Worm (Caenorhabditis elegans): ENCODE measurements around the gene ctsa-4.1.

The ctsa-4.1 gene

ce11 chrII:6417999-6418398 lies 51.2 kb downstream of the ctsa-4.1 start:
- no peak for TF ChIP-seq nhr-232 (tag; optimal IDR thresholded peaks at IDR 0.05)
- TF ChIP-seq ceh-34 (tag; optimal IDR thresholded peaks at IDR 0.05): peak; percentile 34
- TF ChIP-seq ttx-3 (tag; optimal IDR thresholded peaks at IDR 0.05): no peak
- peak; percentile 49 for TF ChIP-seq ref-2 (tag; optimal IDR thresholded peaks at IDR 0.05)
- TF ChIP-seq elt-2 (tag; optimal IDR thresholded peaks at IDR 0.05): peak; percentile 3
- no peak for TF ChIP-seq fkh-10 (GFP tag; optimal IDR thresholded peaks at IDR 0.05)
- TF ChIP-seq pag-3 (tag; optimal IDR thresholded peaks at IDR 0.05; ENCODE audit: borderline replicate concordance): no peak
- TF ChIP-seq nfya-1 (tag; optimal IDR thresholded peaks at IDR 0.05): no peak
- TF ChIP-seq fax-1 (tag; optimal IDR thresholded peaks at IDR 0.05): no peak
- no peak for TF ChIP-seq hlh-8 (tag; optimal IDR thresholded peaks at IDR 0.05)
- no peak for TF ChIP-seq unc-55 (GFP tag; optimal IDR thresholded peaks at IDR 0.05)
- TF ChIP-seq ceh-31 (tag; optimal IDR thresholded peaks at IDR 0.05): peak; percentile 39
- no peak for TF ChIP-seq K02D7.2 (tag; optimal IDR thresholded peaks at IDR 0.05)
- no peak for TF ChIP-seq lim-6 (tag; optimal IDR thresholded peaks at IDR 0.05)
- no peak for TF ChIP-seq ets-4 (tag; optimal IDR thresholded peaks at IDR 0.05)
- no peak for TF ChIP-seq madf-2 (tag; optimal IDR thresholded peaks at IDR 0.05)
- TF ChIP-seq eyg-1 (tag; optimal IDR thresholded peaks at IDR 0.05): no peak
- TF ChIP-seq tbx-2 (tag; optimal IDR thresholded peaks at IDR 0.05): peak; percentile 46
- no peak for TF ChIP-seq dmd-4 (tag; optimal IDR thresholded peaks at IDR 0.05; ENCODE audit: borderline replicate concordance)
- TF ChIP-seq lin-11 (tag; optimal IDR thresholded peaks at IDR 0.05): no peak
- no peak for TF ChIP-seq pha-2 (tag; optimal IDR thresholded peaks at IDR 0.05)
